Fruit fly (Drosophila melanogaster): Measurements from ENCODE around the gene Polr2C.

The Polr2C gene

DNA sequence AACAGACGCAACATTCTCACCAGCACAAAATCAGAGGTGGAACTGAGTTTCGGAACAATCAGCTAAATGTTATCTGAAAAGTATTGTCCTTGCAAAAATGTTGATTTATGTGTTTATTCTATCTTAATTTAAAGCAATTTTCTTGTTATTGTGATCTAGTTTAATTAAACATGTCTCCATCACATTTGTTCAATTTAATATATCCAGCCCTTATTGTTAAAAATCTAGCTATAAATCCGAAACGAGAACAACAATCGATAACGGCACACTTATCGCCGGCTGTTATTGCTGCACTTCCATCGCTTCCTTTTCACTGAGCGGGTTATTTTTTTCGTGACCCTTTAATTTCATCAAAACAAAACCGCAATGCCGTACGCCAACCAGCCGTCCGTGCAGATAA is at the start of gene Polr2C, which contains the start of the genes GatC and PolG2:
Gene Polr2C, plus strand, starts transcription at position 280 of the 400 bp plus-strand sequence.
Gene GatC, minus strand, starts transcription at position 48 of the 400 bp plus-strand sequence.
Gene PolG2, minus strand, starts transcription at position 48 of the 400 bp plus-strand sequence.
- TF ChIP-seq CG14711 (tag; optimal IDR thresholded peaks at IDR 0.05) (peak; percentile 19), CG5204 (GFP tag; optimal IDR thresholded peaks at IDR 0.05) (no peak), cic (GFP tag; optimal IDR thresholded peaks at IDR 0.05) (no peak), CG7101 (tag; optimal IDR thresholded peaks at IDR 0.05) (peak; percentile 53), CG1620 (GFP tag; optimal IDR thresholded peaks at IDR 0.05) (peak; percentile 12), Mnt (GFP tag; optimal IDR thresholded peaks at IDR 0.05) (peak; percentile 38), tj (GFP tag; optimal IDR thresholded peaks at IDR 0.05) (peak; percentile 0), Crg-1 (GFP tag; optimal IDR thresholded peaks at IDR 0.05) (peak; percentile 33), toe (GFP tag; optimal IDR thresholded peaks at IDR 0.05) (no peak), CG33017 (tag; optimal IDR thresholded peaks at IDR 0.05) (peak; percentile 11)

DNA sequence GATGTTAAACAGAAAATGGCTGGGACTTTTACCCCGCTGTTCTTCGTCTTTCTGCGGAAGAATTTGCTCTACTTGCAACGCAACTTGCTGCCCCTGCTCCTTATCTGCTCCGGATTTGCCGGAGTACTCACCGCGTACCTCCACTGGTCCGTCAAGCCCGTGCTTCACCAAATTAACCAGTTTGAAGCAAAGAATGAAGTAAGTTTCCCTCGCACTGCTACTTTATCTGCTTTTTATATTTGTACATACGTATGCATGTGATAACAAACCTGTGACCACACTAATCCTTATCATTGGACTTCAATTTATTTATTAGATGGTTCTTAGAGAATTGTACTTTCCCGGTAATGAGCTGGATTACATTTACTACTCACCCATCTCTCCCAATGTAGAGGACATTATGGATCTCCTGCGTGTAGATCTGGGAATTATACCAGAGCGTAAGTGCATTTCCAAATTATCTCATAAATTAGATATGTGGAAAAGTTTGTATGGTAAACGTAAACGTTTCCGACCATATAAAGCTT is 48.9 kb upstream of the Polr2C start, which contains the start of gene CG16890:
Gene CG16890, minus strand, starts transcription at position 184 of the 527 bp plus-strand sequence.
- peak; percentile 59 for TF ChIP-seq cic (GFP tag; optimal IDR thresholded peaks at IDR 0.05)
- no peak for TF ChIP-seq Mnt (GFP tag; optimal IDR thresholded peaks at IDR 0.05)

DNA sequence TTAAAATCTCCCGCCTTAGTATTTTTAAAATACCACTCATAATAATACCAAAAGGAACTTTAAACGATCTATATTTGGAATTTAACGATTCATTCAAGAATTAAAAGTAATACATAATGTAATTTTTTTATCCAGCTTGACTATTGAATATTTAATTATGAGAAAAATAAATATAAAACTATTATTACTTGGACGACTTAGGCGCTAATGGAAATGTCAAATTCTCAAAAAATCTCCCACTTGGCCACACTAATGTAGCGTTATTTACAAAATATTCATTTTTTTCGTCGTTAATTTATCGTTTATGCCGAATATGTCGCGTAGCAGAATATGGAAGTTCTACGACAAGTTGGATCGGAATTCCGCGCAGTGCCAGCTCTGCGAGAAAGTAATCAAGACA is 42.4 kb upstream of the Polr2C start, which contains the start of gene CG16863:
Gene CG16863, plus strand, starts transcription at position 245 of the 400 bp plus-strand sequence.
- TF ChIP-seq CG5204 (GFP tag; optimal IDR thresholded peaks at IDR 0.05) (no peak), CG33017 (tag; optimal IDR thresholded peaks at IDR 0.05) (no peak), pad (GFP tag; optimal IDR thresholded peaks at IDR 0.05) (no peak), Clk (GFP tag; optimal IDR thresholded peaks at IDR 0.05) (no peak), CG11617 (GFP tag; optimal IDR thresholded peaks at IDR 0.05) (no peak), CG1620 (GFP tag; optimal IDR thresholded peaks at IDR 0.05) (no peak), toe (GFP tag; optimal IDR thresholded peaks at IDR 0.05) (no peak), bab1 (GFP tag; optimal IDR thresholded peaks at IDR 0.05) (no peak), Crg-1 (GFP tag; optimal IDR thresholded peaks at IDR 0.05) (no peak), Hr96 (GFP tag; optimal IDR thresholded peaks at IDR 0.05) (no peak), CG12768 (GFP tag; optimal IDR thresholded peaks at IDR 0.05) (no peak), CG14711 (tag; optimal IDR thresholded peaks at IDR 0.05) (no peak), cnc (optimal IDR thresholded peaks at IDR 0.05) (no peak), cic (GFP tag; optimal IDR thresholded peaks at IDR 0.05) (no peak), CG7101 (tag; optimal IDR thresholded peaks at IDR 0.05) (no peak), tj (GFP tag; optimal IDR thresholded peaks at IDR 0.05) (no peak), CG7045 (GFP tag; optimal IDR thresholded peaks at IDR 0.05) (no peak), kay (GFP tag; ENCODE audit: borderline replicate concordance) (no peak)

DNA sequence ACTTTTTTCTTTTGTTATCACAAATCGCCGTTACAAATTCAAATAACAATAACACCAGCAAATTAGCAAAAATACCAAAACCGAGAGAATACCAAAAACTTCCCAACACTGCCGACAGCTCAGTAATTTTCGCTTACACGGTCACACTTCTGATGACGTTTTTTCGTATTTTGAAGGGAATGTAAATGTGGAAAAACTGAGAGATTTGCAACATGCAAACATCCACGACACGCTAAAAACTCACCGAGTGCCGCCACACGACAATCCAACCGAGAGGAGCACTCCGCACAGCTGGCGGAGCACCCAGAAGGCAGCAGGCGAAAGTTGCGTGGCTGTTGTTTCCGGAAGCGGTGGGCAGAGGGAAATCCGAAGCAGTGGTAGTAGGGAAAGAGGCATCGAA is 39.7 kb upstream of the Polr2C start, which contains the start of gene Sec71:
Gene Sec71, plus strand, starts transcription at position 117 of the 400 bp plus-strand sequence.
- no peak for TF ChIP-seq Clk (GFP tag; optimal IDR thresholded peaks at IDR 0.05)
- no peak for TF ChIP-seq CG33017 (tag; optimal IDR thresholded peaks at IDR 0.05)
- TF ChIP-seq tj (GFP tag; optimal IDR thresholded peaks at IDR 0.05), result peak; percentile 37
- peak; percentile 52 for TF ChIP-seq bab1 (GFP tag; optimal IDR thresholded peaks at IDR 0.05)
- peak; percentile 33 for TF ChIP-seq CG7101 (tag; optimal IDR thresholded peaks at IDR 0.05)
- no peak for TF ChIP-seq Hr96 (GFP tag; optimal IDR thresholded peaks at IDR 0.05)
- no peak for TF ChIP-seq CG5204 (GFP tag; optimal IDR thresholded peaks at IDR 0.05)
- peak; percentile 2 for TF ChIP-seq cic (GFP tag; optimal IDR thresholded peaks at IDR 0.05)
- no peak for TF ChIP-seq toe (GFP tag; optimal IDR thresholded peaks at IDR 0.05)

DNA sequence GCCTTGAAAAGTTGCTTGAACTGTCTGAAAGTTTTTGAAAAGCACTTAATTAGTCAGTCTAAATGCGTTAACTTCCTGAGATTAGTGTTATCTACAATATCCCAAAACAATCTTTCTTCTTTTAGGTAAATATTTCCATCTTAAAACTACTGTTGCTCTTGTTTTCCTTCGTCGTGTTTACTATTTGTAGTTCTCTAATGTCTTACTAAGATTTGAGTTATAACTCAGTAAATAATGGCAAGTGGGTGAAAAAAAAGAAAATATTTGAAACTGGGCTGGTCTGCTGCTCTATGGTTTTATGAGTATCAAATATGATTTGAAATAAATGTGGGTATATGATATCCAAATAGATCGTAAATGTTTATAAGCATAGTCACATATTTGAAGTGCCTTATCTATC is 32.0 kb upstream of the Polr2C start:
- TF ChIP-seq tj (GFP tag; optimal IDR thresholded peaks at IDR 0.05) (no peak), Hr96 (GFP tag; optimal IDR thresholded peaks at IDR 0.05) (no peak), CG12768 (GFP tag; optimal IDR thresholded peaks at IDR 0.05) (peak; percentile 16), cic (GFP tag; optimal IDR thresholded peaks at IDR 0.05) (peak; percentile 60), CG7101 (tag; optimal IDR thresholded peaks at IDR 0.05) (peak; percentile 61), CG7045 (GFP tag; optimal IDR thresholded peaks at IDR 0.05) (peak; percentile 47), CG1620 (GFP tag; optimal IDR thresholded peaks at IDR 0.05) (no peak), Crg-1 (GFP tag; optimal IDR thresholded peaks at IDR 0.05) (peak; percentile 12), CG33017 (tag; optimal IDR thresholded peaks at IDR 0.05) (peak; percentile 40)

DNA sequence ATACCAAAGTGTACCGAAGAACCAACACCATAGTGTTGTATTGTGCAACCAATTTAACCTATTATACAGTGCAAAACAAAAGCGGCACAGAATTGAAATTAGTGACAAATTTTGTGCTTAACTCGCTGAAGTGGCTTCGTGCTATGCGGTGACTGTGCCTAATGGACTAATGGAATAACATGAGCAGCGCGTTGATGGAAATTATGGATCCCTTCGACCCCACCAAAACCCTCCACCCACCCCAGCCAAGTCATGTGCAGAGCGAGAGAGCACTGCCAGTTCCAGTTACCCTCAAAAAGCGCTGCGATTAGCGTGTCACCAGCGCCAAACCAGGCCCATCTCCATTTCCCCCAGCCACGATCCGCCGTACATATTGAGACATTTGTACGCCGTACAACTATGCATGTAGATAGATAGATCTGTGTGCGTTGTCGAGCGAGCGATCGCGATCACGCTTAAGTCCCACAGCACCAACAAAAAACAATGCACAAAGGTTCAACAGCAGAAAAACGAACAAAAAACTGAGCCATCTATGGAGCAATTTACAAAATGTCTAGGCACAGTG is 31.0 kb upstream of the Polr2C start:
- TF ChIP-seq cic (GFP tag; optimal IDR thresholded peaks at IDR 0.05) (peak; percentile 51), CG7045 (GFP tag; optimal IDR thresholded peaks at IDR 0.05) (no peak), CG14711 (tag; optimal IDR thresholded peaks at IDR 0.05) (no peak), bab1 (GFP tag; optimal IDR thresholded peaks at IDR 0.05) (no peak), Mnt (GFP tag; optimal IDR thresholded peaks at IDR 0.05) (peak; percentile 35), CG12768 (GFP tag; optimal IDR thresholded peaks at IDR 0.05) (peak; percentile 58), Hr96 (GFP tag; optimal IDR thresholded peaks at IDR 0.05) (no peak)

DNA sequence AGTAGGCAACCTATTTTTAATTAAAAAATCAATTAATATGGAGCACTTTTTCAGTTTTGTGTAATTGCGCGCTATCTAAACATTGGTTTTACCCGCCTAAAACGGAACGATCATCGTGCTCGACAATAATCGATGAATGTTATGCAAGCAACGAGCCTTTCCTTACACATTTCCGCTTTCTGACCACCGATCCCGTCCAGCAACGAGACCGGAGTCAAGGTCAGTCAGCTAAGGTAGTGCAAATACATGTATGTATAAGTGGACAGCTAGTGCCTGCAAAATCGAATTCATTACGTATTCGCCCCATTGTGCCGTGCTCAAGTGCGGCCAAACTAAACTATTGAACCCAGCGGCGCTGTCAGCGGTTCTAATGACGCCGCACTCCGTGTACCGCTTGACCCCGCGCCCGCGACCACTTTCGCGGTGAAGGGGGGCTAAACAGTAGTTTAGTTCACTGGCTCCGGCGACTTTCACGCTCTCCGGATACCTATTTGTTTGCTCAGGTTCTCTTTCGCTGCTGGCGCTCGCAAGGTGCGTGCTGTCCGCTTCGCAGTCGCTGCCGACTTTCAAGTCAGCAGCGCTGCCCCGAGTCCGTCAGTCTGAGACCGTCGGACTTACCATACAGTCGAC is 30.0 kb upstream of the Polr2C start, which contains the start of gene CAH1:
Gene CAH1, plus strand, starts transcription at position 595 of the 630 bp plus-strand sequence.
- TF ChIP-seq tj (GFP tag; optimal IDR thresholded peaks at IDR 0.05), result peak; percentile 32
- TF ChIP-seq pad (GFP tag; optimal IDR thresholded peaks at IDR 0.05), result no peak
- no peak for TF ChIP-seq CG1620 (GFP tag; optimal IDR thresholded peaks at IDR 0.05)
- TF ChIP-seq Mnt (GFP tag; optimal IDR thresholded peaks at IDR 0.05), result peak; percentile 11
- TF ChIP-seq cnc (optimal IDR thresholded peaks at IDR 0.05), result peak in 1 of 2 experiments; percentile 37
- no peak for TF ChIP-seq CG14711 (tag; optimal IDR thresholded peaks at IDR 0.05)
- no peak for TF ChIP-seq bab1 (GFP tag; optimal IDR thresholded peaks at IDR 0.05)
- no peak for TF ChIP-seq CG7101 (tag; optimal IDR thresholded peaks at IDR 0.05)
- no peak for TF ChIP-seq Hr96 (GFP tag; optimal IDR thresholded peaks at IDR 0.05)
- no peak for TF ChIP-seq CG5204 (GFP tag; optimal IDR thresholded peaks at IDR 0.05)
- no peak for TF ChIP-seq toe (GFP tag; optimal IDR thresholded peaks at IDR 0.05)
- TF ChIP-seq ovo (GFP tag; optimal IDR thresholded peaks at IDR 0.05), result peak; percentile 23
- peak; percentile 1 for TF ChIP-seq CG33017 (tag; optimal IDR thresholded peaks at IDR 0.05)
- peak; percentile 52 for TF ChIP-seq cic (GFP tag; optimal IDR thresholded peaks at IDR 0.05)
- TF ChIP-seq CG11617 (GFP tag; optimal IDR thresholded peaks at IDR 0.05), result no peak
- no peak for TF ChIP-seq kay (GFP tag; ENCODE audit: borderline replicate concordance)
- TF ChIP-seq CG7045 (GFP tag; optimal IDR thresholded peaks at IDR 0.05), result no peak
- TF ChIP-seq CG12768 (GFP tag; optimal IDR thresholded peaks at IDR 0.05), result peak; percentile 70
- no peak for TF ChIP-seq Crg-1 (GFP tag; optimal IDR thresholded peaks at IDR 0.05)
- TF ChIP-seq Clk (GFP tag; optimal IDR thresholded peaks at IDR 0.05), result no peak

Measured in whole organism, adult.